Worm (Caenorhabditis elegans) whole organism, L4 larva: ENCODE measurements around the gene K09D9.14.

Experiments
- ama-1 ChIP-seq: fragments of 150-350 bp; optimal IDR thresholded peaks from 2 replicates; lab custom pipeline; 2014; ENCODE audit warnings: inconsistent platforms, mixed read lengths
- daf-19 ChIP-seq: fragments of 200-800 bp; sonication (Bioruptor generic); conservative IDR thresholded peaks from 2 replicates; pipeline ENCODE4 v1.3.6; 2022; ENCODE audit warnings: missing genetic modification characterization, missing compliant biosample characterization
- fkh-10 ChIP-seq: fragments of 150-350 bp; optimal IDR thresholded peaks from 2 replicates; lab custom pipeline; 2014; ENCODE audit warnings: missing biosample characterization, missing genetic modification reagents, missing genetic modification characterization
- ztf-11 ChIP-seq: fragments of 150-350 bp; optimal IDR thresholded peaks from 2 replicates; lab custom pipeline; 2014; ENCODE audit warnings: missing biosample characterization, missing genetic modification characterization

ce11 chrV:3979053-3979452 is 42.6 kb downstream of the K09D9.14 start, which contains the start of gene nlp-34:
- no peak for TF ChIP-seq daf-19 (GFP tag; lab: Robert Waterston, UW)
- TF ChIP-seq fkh-10 (GFP tag; lab: Kevin White, UChicago) = no peak
- TF ChIP-seq ztf-11 = no peak
- TF ChIP-seq ama-1 (lab: Kevin White, UChicago) = no peak
